Worm (Caenorhabditis elegans) whole organism, L1 larva: Measurements from ENCODE around the gene C05B5.2.

ENCODE experiments used
- aly-2 ChIP-seq: fragments of 150-350 bp; optimal IDR thresholded peaks from 2 replicates; lab custom pipeline; 2014; ENCODE audit warnings: missing biosample characterization, missing genetic modification characterization
- ama-1 ChIP-seq: fragments of 150-350 bp; optimal IDR thresholded peaks from 2 replicates; lab custom pipeline; 2014
- ceh-90 ChIP-seq: sonication (generic microtip); optimal IDR thresholded peaks from 2 replicates; lab custom pipeline; 2016; ENCODE audit warnings: missing genetic modification characterization, missing compliant biosample characterization
- dsc-1 ChIP-seq: sonication (generic microtip); optimal IDR thresholded peaks from 2 replicates; lab custom pipeline; 2016; ENCODE audit warnings: mild to moderate bottlenecking, missing genetic modification characterization, missing compliant biosample characterization
- fkh-8 ChIP-seq: sonication (generic microtip); optimal IDR thresholded peaks from 2 replicates; lab custom pipeline; 2016; ENCODE audit warnings: mild to moderate bottlenecking, missing genetic modification characterization, missing compliant biosample characterization
- lin-13 ChIP-seq: fragments of 150-350 bp; optimal IDR thresholded peaks from 2 replicates; lab custom pipeline; 2014; ENCODE audit warnings: missing biosample characterization, missing genetic modification reagents, missing genetic modification characterization
- mef-2 ChIP-seq: fragments of 150-350 bp; optimal IDR thresholded peaks from 2 replicates; lab custom pipeline; 2014; ENCODE audit warnings: missing biosample characterization, missing genetic modification characterization
- nhr-11 ChIP-seq: fragments of 150-350 bp; optimal IDR thresholded peaks from 2 replicates; lab custom pipeline; 2014; ENCODE audit warnings: missing biosample characterization, missing genetic modification characterization
- nhr-12 ChIP-seq: sonication (generic microtip); optimal IDR thresholded peaks from 2 replicates; lab custom pipeline; 2017; ENCODE audit warnings: missing biosample characterization, missing genetic modification characterization
- nhr-237 ChIP-seq: fragments of 150-350 bp; optimal IDR thresholded peaks from 2 replicates; lab custom pipeline; 2014; ENCODE audit warnings: missing biosample characterization, missing genetic modification characterization
- nhr-90 ChIP-seq: sonication (generic microtip); optimal IDR thresholded peaks from 2 replicates; lab custom pipeline; 2016; ENCODE audit warnings: mild to moderate bottlenecking, missing genetic modification characterization, missing compliant biosample characterization; ENCODE audit not compliant: poor library complexity
- rnt-1 ChIP-seq: sonication (generic microtip); optimal IDR thresholded peaks from 2 replicates; lab custom pipeline; 2016; ENCODE audit warnings: mild to moderate bottlenecking, missing genetic modification characterization, moderate library complexity, missing compliant biosample characterization
- tbx-2 ChIP-seq: sonication (generic microtip); optimal IDR thresholded peaks from 2 replicates; lab custom pipeline; 2016; ENCODE audit warnings: missing genetic modification characterization, missing compliant biosample characterization

DNA sequence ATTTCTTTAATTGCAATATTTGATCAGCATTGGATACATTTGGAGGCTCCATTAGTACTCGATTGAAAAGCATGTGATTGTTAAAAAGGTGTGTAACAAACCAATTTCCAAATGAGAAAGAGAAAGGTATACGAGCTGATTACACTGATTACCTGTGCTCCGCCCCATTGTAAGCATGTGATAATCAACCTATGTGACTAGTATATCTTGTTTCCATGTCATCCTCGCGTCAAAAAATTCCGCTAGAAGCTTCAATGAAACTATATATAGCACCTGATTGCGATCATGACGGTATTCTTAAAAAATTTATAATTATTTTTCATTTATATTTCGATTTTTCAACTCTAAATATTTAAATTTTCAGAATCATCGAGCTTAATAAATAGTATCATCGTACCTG, 30.2 kb upstream of the C05B5.2 start, which contains the start of gene M04D8.4:
- no peak for TF ChIP-seq aly-2 (tag; lab: Kevin White, UChicago)
- TF ChIP-seq tbx-2 (tag; lab: Kevin White, UChicago), result no peak
- no peak for TF ChIP-seq lin-13 (GFP tag; lab: Kevin White, UChicago)
- no peak for TF ChIP-seq nhr-90 (tag; lab: Kevin White, UChicago)
- no peak for TF ChIP-seq rnt-1
- TF ChIP-seq ama-1 (lab: Kevin White, UChicago), result no peak
- TF ChIP-seq dsc-1 (tag; lab: Kevin White, UChicago), result no peak
- no peak for TF ChIP-seq nhr-12 (tag; lab: Kevin White, UChicago)
- no peak for TF ChIP-seq fkh-8 (tag; lab: Kevin White, UChicago)
- no peak for TF ChIP-seq nhr-237 (tag; lab: Kevin White, UChicago)
- TF ChIP-seq nhr-11 (tag; lab: Kevin White, UChicago), result no peak
- no peak for TF ChIP-seq ceh-90 (tag; lab: Kevin White, UChicago)
- TF ChIP-seq mef-2 (tag; lab: Kevin White, UChicago), result no peak
